Fruit fly (Drosophila melanogaster) whole organism, embryonic: Measurements from ENCODE around the gene CG6443.

Experiments
- Aef1 ChIP-seq: fragments of 200-800 bp; sonication (Bioruptor generic); IDR thresholded peaks from 3 replicates; pipeline ENCODE4 v1.3.6; 2022; ENCODE audit warnings: missing biosample characterization, missing genetic modification characterization
- Atf6 ChIP-seq: fragments of 200-800 bp; sonication (Bioruptor generic); IDR thresholded peaks from 2 replicates; pipeline ENCODE4 v1.3.6; 2022; ENCODE audit warnings: missing biosample characterization, missing genetic modification characterization
- CG10321 ChIP-seq: fragments of 200-800 bp; sonication (Bioruptor generic); IDR thresholded peaks from 2 replicates; pipeline ENCODE4 v1.3.6; 2022; ENCODE audit warnings: missing biosample characterization, missing genetic modification characterization
- CG12299 ChIP-seq: fragments of 200-800 bp; sonication (Bioruptor generic); optimal IDR thresholded peaks from 2 replicates; lab custom pipeline; 2018; ENCODE audit warnings: missing biosample characterization, mild to moderate bottlenecking, missing genetic modification characterization
- CG12391 ChIP-seq: fragments of 200-800 bp; sonication (Bioruptor generic); optimal IDR thresholded peaks from 3 replicates; lab custom pipeline; 2018; ENCODE audit warnings: missing biosample characterization, mild to moderate bottlenecking, missing genetic modification characterization, moderate library complexity
- CG13424 ChIP-seq: fragments of 200-800 bp; sonication (Bioruptor generic); optimal IDR thresholded peaks from 2 replicates; lab custom pipeline; 2019; ENCODE audit warnings: missing biosample characterization, mild to moderate bottlenecking, missing genetic modification characterization, moderate library complexity
- CG1529 ChIP-seq: fragments of 200-800 bp; sonication (Bioruptor generic); optimal IDR thresholded peaks from 3 replicates; lab custom pipeline; 2018; ENCODE audit warnings: missing biosample characterization, missing genetic modification characterization
- CG16813 ChIP-seq: fragments of 200-800 bp; sonication (Bioruptor generic); IDR thresholded peaks from 3 replicates; pipeline ENCODE4 v1.3.6; 2022; ENCODE audit warnings: missing biosample characterization, missing genetic modification characterization; ENCODE audit not compliant: partially characterized antibody
- CG18599 ChIP-seq: fragments of 200-800 bp; sonication (Bioruptor generic); optimal IDR thresholded peaks from 3 replicates; lab custom pipeline; 2017; ENCODE audit warnings: missing biosample characterization, missing genetic modification characterization, mild to moderate bottlenecking, moderate library complexity, missing genetic modification reagents
- CG18619 ChIP-seq: fragments of 200-800 bp; sonication (Bioruptor generic); optimal IDR thresholded peaks from 3 replicates; lab custom pipeline; 2017; ENCODE audit warnings: missing biosample characterization, mild to moderate bottlenecking, missing genetic modification characterization
- CG31365 ChIP-seq: fragments of 200-800 bp; sonication (Bioruptor generic); optimal IDR thresholded peaks from 2 replicates; lab custom pipeline; 2018; ENCODE audit warnings: missing biosample characterization, mild to moderate bottlenecking, missing genetic modification characterization
- CG3281 ChIP-seq: fragments of 200-800 bp; sonication (Bioruptor generic); optimal IDR thresholded peaks from 3 replicates; lab custom pipeline; 2017; ENCODE audit warnings: missing biosample characterization, mild to moderate bottlenecking, missing genetic modification characterization
- CG34224 ChIP-seq: fragments of 200-800 bp; sonication (Bioruptor generic); IDR thresholded peaks from 3 replicates; pipeline ENCODE4 v1.3.6; 2022; ENCODE audit warnings: missing biosample characterization, missing genetic modification characterization; ENCODE audit not compliant: partially characterized antibody
- CG4328 ChIP-seq: fragments of 200-800 bp; sonication (Bioruptor generic); optimal IDR thresholded peaks from 3 replicates; lab custom pipeline; 2017; ENCODE audit warnings: missing biosample characterization, missing genetic modification reagents, missing genetic modification characterization
- CG5180 ChIP-seq: fragments of 200-800 bp; sonication (Bioruptor generic); optimal IDR thresholded peaks from 3 replicates; lab custom pipeline; 2017; ENCODE audit warnings: missing biosample characterization, missing genetic modification characterization, mild to moderate bottlenecking, moderate library complexity, missing genetic modification reagents
- CG5245 ChIP-seq: fragments of 200-800 bp; sonication (Bioruptor generic); optimal IDR thresholded peaks from 3 replicates; lab custom pipeline; 2016; ENCODE audit warnings: missing biosample characterization, missing genetic modification characterization
- CG6683 ChIP-seq: fragments of 200-800 bp; sonication (Bioruptor generic); optimal IDR thresholded peaks from 2 replicates; lab custom pipeline; 2017; ENCODE audit warnings: missing biosample characterization, mild to moderate bottlenecking, missing genetic modification characterization, missing genetic modification reagents
- CG7372 ChIP-seq: fragments of 200-800 bp; sonication (Bioruptor generic); IDR thresholded peaks from 2 replicates; pipeline ENCODE4 v1.3.6; 2022; ENCODE audit warnings: missing biosample characterization, missing genetic modification characterization
- CG8281 ChIP-seq: fragments of 200-800 bp; sonication (Bioruptor generic); optimal IDR thresholded peaks from 2 replicates; lab custom pipeline; 2018; ENCODE audit warnings: missing biosample characterization, mild to moderate bottlenecking, missing genetic modification characterization, moderate library complexity
- CG8359 ChIP-seq: fragments of 200-800 bp; sonication (Bioruptor generic); optimal IDR thresholded peaks from 2 replicates; lab custom pipeline; 2017; ENCODE audit warnings: missing biosample characterization, mild to moderate bottlenecking, missing genetic modification characterization, borderline replicate concordance
- CG8944 ChIP-seq: fragments of 200-800 bp; sonication (Bioruptor generic); optimal IDR thresholded peaks from 3 replicates; lab custom pipeline; 2016; ENCODE audit warnings: missing biosample characterization, missing genetic modification characterization
- CrebB ChIP-seq: fragments of 200-800 bp; sonication (Bioruptor generic); optimal IDR thresholded peaks from 3 replicates; lab custom pipeline; 2018; ENCODE audit warnings: missing biosample characterization, mild to moderate bottlenecking, missing genetic modification characterization
- E2f1 ChIP-seq: fragments of 200-800 bp; sonication (Bioruptor generic); IDR thresholded peaks from 2 replicates; pipeline ENCODE4 v1.3.6; 2022; ENCODE audit warnings: missing biosample characterization, missing genetic modification characterization
- ERR ChIP-seq: fragments of 200-800 bp; sonication (Bioruptor generic); optimal IDR thresholded peaks from 2 replicates; lab custom pipeline; 2016; ENCODE audit warnings: missing biosample characterization, missing genetic modification characterization
- Fer3 ChIP-seq: fragments of 200-800 bp; sonication (Bioruptor generic); optimal IDR thresholded peaks from 2 replicates; lab custom pipeline; 2018; ENCODE audit warnings: missing biosample characterization, mild to moderate bottlenecking, missing genetic modification characterization, moderate library complexity
- HLH4C ChIP-seq: fragments of 200-800 bp; sonication (Bioruptor generic); IDR thresholded peaks from 3 replicates; pipeline ENCODE4 v1.3.6; 2022; ENCODE audit warnings: missing biosample characterization, missing genetic modification characterization; ENCODE audit not compliant: partially characterized antibody
- Mad ChIP-seq: fragments of 200-800 bp; sonication (Bioruptor generic); optimal IDR thresholded peaks from 2 replicates; lab custom pipeline; 2016; ENCODE audit warnings: missing biosample characterization, missing genetic modification characterization
- Nf-YB ChIP-seq: fragments of 200-800 bp; sonication (Bioruptor generic); optimal IDR thresholded peaks from 3 replicates; lab custom pipeline; 2019; ENCODE audit warnings: missing biosample characterization, mild to moderate bottlenecking, missing genetic modification characterization, moderate library complexity
- Oaz ChIP-seq: fragments of 200-800 bp; sonication (Bioruptor generic); IDR thresholded peaks from 2 replicates; pipeline ENCODE4 v1.3.6; 2022; ENCODE audit warnings: missing biosample characterization, missing genetic modification characterization
- PHDP ChIP-seq: fragments of 200-800 bp; sonication (Bioruptor generic); optimal IDR thresholded peaks from 3 replicates; lab custom pipeline; 2018; ENCODE audit warnings: missing biosample characterization, mild to moderate bottlenecking, missing genetic modification characterization, moderate library complexity
- Trl ChIP-seq, 3 experiments: fragments of >200 bp in 2 of 3; fragments of 200-800 bp in 1 of 3; sonication (Bioruptor generic) in 1 of 3; optimal IDR thresholded peaks; 2 replicates in 1 of 3; 3 replicates in 2 of 3; lab custom pipeline; 2016 to 2017; ENCODE audit warnings: missing biosample characterization in 1 of 3, missing genetic modification characterization in 1 of 3
- YL-1 ChIP-seq: fragments of 200-800 bp; sonication (Bioruptor generic); optimal IDR thresholded peaks from 3 replicates; lab custom pipeline; 2017; ENCODE audit warnings: missing biosample characterization, mild to moderate bottlenecking, missing genetic modification characterization
- ash1 ChIP-seq: fragments of 200-800 bp; sonication (Bioruptor generic); optimal IDR thresholded peaks from 2 replicates; lab custom pipeline; 2018; ENCODE audit warnings: missing biosample characterization, mild to moderate bottlenecking, missing genetic modification characterization
- bsh ChIP-seq, 2 experiments: fragments of 200-800 bp; sonication (Bioruptor generic); optimal IDR thresholded peaks; 2 replicates each; lab custom pipeline; 2017 to 2018; ENCODE audit warnings: mild to moderate bottlenecking in 2 of 2, missing biosample characterization in 2 of 2, missing genetic modification characterization in 2 of 2, moderate library complexity in 1 of 2
- croc ChIP-seq: fragments of 200-800 bp; sonication (Bioruptor generic); conservative IDR thresholded peaks from 3 replicates; pipeline ENCODE4 v1.3.6; 2022; ENCODE audit warnings: missing biosample characterization, missing genetic modification characterization
- da ChIP-seq: fragments of 200-800 bp; sonication (Bioruptor generic); optimal IDR thresholded peaks from 2 replicates; lab custom pipeline; 2016; ENCODE audit warnings: missing biosample characterization, missing genetic modification characterization
- danr ChIP-seq: fragments of 200-800 bp; sonication (Bioruptor generic); IDR thresholded peaks from 2 replicates; pipeline ENCODE4 v1.3.6; 2022; ENCODE audit warnings: missing biosample characterization, missing genetic modification characterization
- esg ChIP-seq: fragments of 200-800 bp; sonication (Bioruptor generic); conservative IDR thresholded peaks from 2 replicates; pipeline ENCODE4 v1.3.6; 2022; ENCODE audit warnings: missing biosample characterization, missing genetic modification characterization
- grau ChIP-seq: fragments of 200-800 bp; optimal IDR thresholded peaks from 3 replicates; lab custom pipeline; 2019; ENCODE audit warnings: missing biosample characterization, mild to moderate bottlenecking, missing genetic modification characterization, moderate library complexity
- gt ChIP-seq: fragments of 200-800 bp; sonication (Bioruptor generic); IDR thresholded peaks from 2 replicates; pipeline ENCODE4 v1.3.6; 2022; ENCODE audit warnings: missing biosample characterization, missing genetic modification characterization
- jigr1 ChIP-seq: fragments of 200-800 bp; sonication (Bioruptor generic); IDR thresholded peaks from 3 replicates; pipeline ENCODE4 v1.3.6; 2022; ENCODE audit warnings: missing biosample characterization, missing genetic modification characterization
- nerfin-2 ChIP-seq: fragments of 200-800 bp; sonication (Bioruptor generic); IDR thresholded peaks from 2 replicates; pipeline ENCODE4 v1.3.6; 2022; ENCODE audit warnings: missing biosample characterization, missing genetic modification characterization; ENCODE audit not compliant: partially characterized antibody
- odd ChIP-seq: fragments of 200-800 bp; sonication (Bioruptor generic); optimal IDR thresholded peaks from 2 replicates; lab custom pipeline; 2017; ENCODE audit warnings: missing biosample characterization, mild to moderate bottlenecking, missing genetic modification characterization
- onecut ChIP-seq: fragments of 200-800 bp; sonication (Bioruptor generic); IDR thresholded peaks from 2 replicates; pipeline ENCODE4 v1.3.6; 2022; ENCODE audit warnings: missing biosample characterization, missing genetic modification characterization
- pzg ChIP-seq: fragments of 200-800 bp; sonication (Bioruptor generic); optimal IDR thresholded peaks from 3 replicates; lab custom pipeline; 2018; ENCODE audit warnings: missing biosample characterization, mild to moderate bottlenecking, missing genetic modification characterization, moderate library complexity
- salm ChIP-seq: fragments of 200-800 bp; sonication (Bioruptor generic); optimal IDR thresholded peaks from 2 replicates; lab custom pipeline; 2018; ENCODE audit warnings: missing biosample characterization, mild to moderate bottlenecking, missing genetic modification characterization
- sens ChIP-seq: fragments of 200-800 bp; sonication (Bioruptor generic); peaks from one replicate; lab custom pipeline; 2016; ENCODE audit warnings: missing biosample characterization, missing genetic modification characterization
- sug ChIP-seq: fragments of 200-800 bp; optimal IDR thresholded peaks from 2 replicates; lab custom pipeline; 2019; ENCODE audit warnings: missing biosample characterization, mild to moderate bottlenecking, missing genetic modification characterization, moderate library complexity
- tup ChIP-seq: fragments of 200-800 bp; sonication (Bioruptor generic); optimal IDR thresholded peaks from 2 replicates; lab custom pipeline; 2016; ENCODE audit warnings: missing biosample characterization, mild to moderate bottlenecking, missing genetic modification characterization, moderate library complexity

Gene CG6443

DNA sequence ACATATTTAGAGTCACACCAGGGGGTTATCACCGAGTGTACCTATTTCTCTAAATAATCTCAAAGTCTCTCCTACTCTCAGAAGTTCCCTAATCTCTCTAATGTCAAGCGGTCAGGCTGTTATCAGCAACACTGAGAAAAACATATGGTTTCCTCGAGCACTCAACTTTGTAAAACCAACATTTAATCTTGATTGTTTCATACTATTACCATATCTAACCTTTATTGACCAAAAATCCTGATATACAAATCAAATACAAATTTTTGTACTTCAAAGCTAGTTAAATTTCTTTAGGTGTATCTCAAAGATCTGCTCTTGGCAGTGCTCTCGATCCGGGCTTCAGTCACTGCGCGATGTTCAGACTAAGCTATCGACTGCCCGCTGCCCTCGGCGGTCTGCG is 25.5 kb upstream of the CG6443 start, which contains the start of gene CG6415 (continued):
- peak; percentile 80 for TF ChIP-seq PHDP (tag; lab: Kevin White, UChicago)
- TF ChIP-seq grau (tag; lab: Kevin White, UChicago) = peak; percentile 81
- TF ChIP-seq CG1529 (GFP tag; lab: Kevin White, UChicago) = peak; percentile 59
- peak; percentile 36 for TF ChIP-seq tup
- TF ChIP-seq CG34224 (GFP tag; lab: Robert Waterston, UW) = no peak
- TF ChIP-seq HLH4C (GFP tag; lab: Robert Waterston, UW) = no peak
- TF ChIP-seq croc (GFP tag; lab: Robert Waterston, UW) = peak; percentile 64
- peak; percentile 92 for TF ChIP-seq sug
- TF ChIP-seq E2f1 = peak; percentile 68
- peak; percentile 48 for TF ChIP-seq Nf-YB (GFP tag; lab: Kevin White, UChicago)
- TF ChIP-seq CG5180 (GFP tag; lab: Kevin White, UChicago) = peak; percentile 46
- TF ChIP-seq odd (GFP tag; lab: Kevin White, UChicago) = peak; percentile 30
- TF ChIP-seq CG5245 (GFP tag; lab: Kevin White, UChicago) = peak; percentile 53
- TF ChIP-seq Trl (optimal IDR thresholded peaks at IDR 0.05; lab: Kevin White, UChicago) = no peak
- TF ChIP-seq Trl (GFP tag; optimal IDR thresholded peaks at IDR 0.05; lab: Kevin White, UChicago) = peak; percentile 47
- peak; percentile 43 for TF ChIP-seq CG8359
- TF ChIP-seq jigr1 (GFP tag; lab: Robert Waterston, UW) = no peak
- peak; percentile 68 for TF ChIP-seq Aef1 (GFP tag; lab: Robert Waterston, UW)
- TF ChIP-seq CG31365 (tag; lab: Kevin White, UChicago) = no peak
- TF ChIP-seq esg = peak; percentile 46; the same call in 1 of the 2 replicates
- peak; percentile 94 for TF ChIP-seq sens (GFP tag; lab: Kevin White, UChicago)
- TF ChIP-seq Oaz (GFP tag; lab: Robert Waterston, UW) = 0 out of 2 replicates have a peak, but pooled peaks have one; percentile 37
- TF ChIP-seq CG8281 (tag; lab: Kevin White, UChicago) = peak; percentile 58
- peak; percentile 60 for TF ChIP-seq CG8944 (GFP tag; lab: Kevin White, UChicago)
- TF ChIP-seq CrebB (tag; lab: Kevin White, UChicago) = peak; percentile 42
- peak; percentile 59 for TF ChIP-seq CG4328
- TF ChIP-seq CG10321 (GFP tag; lab: Robert Waterston, UW) = 0 out of 2 replicates have a peak, but pooled peaks have one; percentile 17
- TF ChIP-seq CG18619 (GFP tag; lab: Kevin White, UChicago) = peak; percentile 50
- TF ChIP-seq salm = peak; percentile 47
- TF ChIP-seq CG7372 = peak; percentile 62
- peak; percentile 75 for TF ChIP-seq Fer3
- no peak for TF ChIP-seq pzg
- TF ChIP-seq CG6683 (GFP tag; lab: Kevin White, UChicago) = no peak
- TF ChIP-seq CG3281 = peak; percentile 76
- TF ChIP-seq ash1 (GFP tag; lab: Kevin White, UChicago) = no peak
- TF ChIP-seq CG12391 (tag; lab: Kevin White, UChicago) = peak; percentile 76
- peak; percentile 72 for TF ChIP-seq ERR
- TF ChIP-seq CG18599 (GFP tag; lab: Kevin White, UChicago) = peak; percentile 85
- TF ChIP-seq CG12299 (tag; lab: Kevin White, UChicago) = no peak
- TF ChIP-seq nerfin-2 (GFP tag; lab: Robert Waterston, UW) = no peak
- TF ChIP-seq onecut (GFP tag; lab: Robert Waterston, UW) = peak; percentile 45; the same call in 1 of the 2 replicates
- TF ChIP-seq da (GFP tag; lab: Kevin White, UChicago) = no peak
- TF ChIP-seq YL-1 (GFP tag; lab: Kevin White, UChicago) = no peak
- peak; percentile 33 for TF ChIP-seq Mad
- peak; percentile 77 for TF ChIP-seq Atf6 (GFP tag; lab: Robert Waterston, UW)
- peak; percentile 84 for TF ChIP-seq CG13424 (tag; lab: Kevin White, UChicago)
- no peak for TF ChIP-seq gt (GFP tag; lab: Robert Waterston, UW)
- TF ChIP-seq danr (GFP tag; lab: Robert Waterston, UW) = peak; percentile 51; the same call in 1 of the 2 replicates
- TF ChIP-seq bsh (GFP tag; optimal IDR thresholded peaks at IDR 0.05; lab: Kevin White, UChicago) = peak in 1 of 2 experiments; percentile 83
- TF ChIP-seq CG16813 (GFP tag; lab: Robert Waterston, UW) = no peak
